Fruit fly (Drosophila melanogaster): ENCODE data around the gene daed.

Gene daed

DNA sequence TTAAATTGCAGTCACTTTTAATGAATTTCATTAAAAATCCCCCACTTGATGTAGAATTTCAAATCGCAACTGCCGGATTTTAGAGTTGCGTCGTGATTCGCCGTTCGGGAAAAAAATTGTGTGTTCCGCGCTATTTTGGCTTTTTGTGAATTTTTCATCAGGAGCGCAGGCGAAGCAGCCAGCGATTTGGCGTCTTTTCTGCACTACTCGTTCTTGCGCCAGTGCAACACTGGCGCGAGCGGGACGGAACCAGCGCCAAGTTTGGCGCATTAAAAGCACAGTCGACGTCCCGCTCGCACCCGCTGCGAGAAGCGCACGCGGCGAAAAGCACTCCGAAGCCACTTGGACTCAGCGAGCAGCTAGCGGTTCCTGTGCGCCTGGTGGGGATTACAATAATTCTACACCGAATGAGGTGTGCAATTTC is 22.7 kb downstream of the daed start (continued):
- TF ChIP-seq croc (GFP tag; conservative IDR thresholded peaks at IDR 0.05), result no peak
- TF ChIP-seq sna (GFP tag; IDR thresholded peaks at IDR 0.05; ENCODE audit: partially characterized antibody), result no peak
- TF ChIP-seq CG14014 (GFP tag; IDR thresholded peaks at IDR 0.05), result no peak
- TF ChIP-seq trem (tag; optimal IDR thresholded peaks at IDR 0.05), result peak; percentile 31
- peak; percentile 4 for TF ChIP-seq Bdp1 (GFP tag; optimal IDR thresholded peaks at IDR 0.05)
- peak; percentile 70 for TF ChIP-seq Hey (tag; optimal IDR thresholded peaks at IDR 0.05)
- no peak for TF ChIP-seq org-1 (GFP tag; optimal IDR thresholded peaks at IDR 0.05)
- peak; percentile 95 for TF ChIP-seq ftz-f1 (GFP tag; optimal IDR thresholded peaks at IDR 0.05)
- TF ChIP-seq Sin3A (optimal IDR thresholded peaks at IDR 0.05), result peak; percentile 3
- no peak for TF ChIP-seq ato (GFP tag; IDR thresholded peaks at IDR 0.05; ENCODE audit: partially characterized antibody)
- TF ChIP-seq CG15479 (GFP tag; optimal IDR thresholded peaks at IDR 0.05), result no peak
- no peak for TF ChIP-seq Oaz (GFP tag; IDR thresholded peaks at IDR 0.05)
- TF ChIP-seq Hr3 (GFP tag; optimal IDR thresholded peaks at IDR 0.05), result no peak
- no peak for TF ChIP-seq H15 (GFP tag; IDR thresholded peaks at IDR 0.05)
- TF ChIP-seq wor (GFP tag; IDR thresholded peaks at IDR 0.05), result no peak
- TF ChIP-seq Elba2 (GFP tag; optimal IDR thresholded peaks at IDR 0.05), result no peak
- TF ChIP-seq nerfin-1 (tag; optimal IDR thresholded peaks at IDR 0.05), result peak; percentile 33
- no peak for TF ChIP-seq fu2 (GFP tag; optimal IDR thresholded peaks at IDR 0.05)
- peak in 1 of 2 experiments; percentile 52 for TF ChIP-seq dpn (GFP tag; optimal IDR thresholded peaks at IDR 0.05)
- no peak for TF ChIP-seq eyg (GFP tag; optimal IDR thresholded peaks at IDR 0.05)
- no peak for TF ChIP-seq CG3407 (GFP tag; optimal IDR thresholded peaks at IDR 0.05)
- no peak for TF ChIP-seq CG4854 (GFP tag; optimal IDR thresholded peaks at IDR 0.05)
- peak; percentile 55 for TF ChIP-seq BtbVII (GFP tag; optimal IDR thresholded peaks at IDR 0.05)
- TF ChIP-seq usp (GFP tag; optimal IDR thresholded peaks at IDR 0.05), result no peak
- peak; percentile 9 for TF ChIP-seq CG18619 (GFP tag; optimal IDR thresholded peaks at IDR 0.05)
- no peak for TF ChIP-seq aop (GFP tag; IDR thresholded peaks at IDR 0.05)
- TF ChIP-seq CG12071 (GFP tag; optimal IDR thresholded peaks at IDR 0.05), result peak; percentile 78
- TF ChIP-seq z (GFP tag; IDR thresholded peaks at IDR 0.05), result no peak
- peak; percentile 15 for TF ChIP-seq disco-r (GFP tag; optimal IDR thresholded peaks at IDR 0.05)
- TF ChIP-seq CG9932 (GFP tag; IDR thresholded peaks at IDR 0.05), result no peak
- TF ChIP-seq CG8089 (GFP tag; optimal IDR thresholded peaks at IDR 0.05), result peak; percentile 39
- no peak for TF ChIP-seq Ssrp (tag; optimal IDR thresholded peaks at IDR 0.05)
- TF ChIP-seq CG6683 (GFP tag; optimal IDR thresholded peaks at IDR 0.05), result peak; percentile 15
- no peak for TF ChIP-seq Spps (tag; optimal IDR thresholded peaks at IDR 0.05)
- TF ChIP-seq CG10366 (GFP tag; IDR thresholded peaks at IDR 0.05), result no peak
- TF ChIP-seq h (optimal IDR thresholded peaks at IDR 0.05), result no peak
- no peak for TF ChIP-seq CG8765 (GFP tag; IDR thresholded peaks at IDR 0.05)
- TF ChIP-seq CG34376 (GFP tag; optimal IDR thresholded peaks at IDR 0.05), result peak; percentile 84
- no peak for TF ChIP-seq inv (GFP tag; IDR thresholded peaks at IDR 0.05; ENCODE audit: partially characterized antibody)
- peak; percentile 53 for TF ChIP-seq caup (GFP tag; optimal IDR thresholded peaks at IDR 0.05; ENCODE audit: severe bottlenecking)
- TF ChIP-seq Gug (GFP tag; IDR thresholded peaks at IDR 0.05), result no peak
- TF ChIP-seq Optix (GFP tag; IDR thresholded peaks at IDR 0.05), result no peak
- TF ChIP-seq cad (GFP tag; optimal IDR thresholded peaks at IDR 0.05), result no peak
- no peak for TF ChIP-seq trh (GFP tag; optimal IDR thresholded peaks at IDR 0.05)
- TF ChIP-seq dimm (GFP tag; IDR thresholded peaks at IDR 0.05), result no peak
- no peak for TF ChIP-seq NFAT (GFP tag; IDR thresholded peaks at IDR 0.05)
- TF ChIP-seq bsh (GFP tag; optimal IDR thresholded peaks at IDR 0.05), result peak; percentile 20 to 66
- TF ChIP-seq Sry-δ (GFP tag; optimal IDR thresholded peaks at IDR 0.05), result peak; percentile 57
- no peak for TF ChIP-seq Xbp1 (GFP tag; optimal IDR thresholded peaks at IDR 0.05)
- TF ChIP-seq CG3995 (GFP tag; optimal IDR thresholded peaks at IDR 0.05), result peak; percentile 89
- peak; percentile 12 for TF ChIP-seq CG8281 (tag; optimal IDR thresholded peaks at IDR 0.05)
- peak; percentile 40 for TF ChIP-seq CG2875 (GFP tag; optimal IDR thresholded peaks at IDR 0.05)
- TF ChIP-seq Aef1 (GFP tag; IDR thresholded peaks at IDR 0.05), result no peak
